Worm (Caenorhabditis elegans) whole organism, early embryonic: ENCODE results near the gene Y82E9BR.8.

ENCODE experiments used
- ama-1 ChIP-seq: fragments of 150-350 bp; optimal IDR thresholded peaks from 2 replicates; lab custom pipeline; 2014
- ceh-36 ChIP-seq: sonication (generic microtip); optimal IDR thresholded peaks from 2 replicates; lab custom pipeline; 2016; ENCODE audit warnings: missing genetic modification characterization, inconsistent platforms, missing compliant biosample characterization
- ets-7 ChIP-seq: sonication (generic microtip); optimal IDR thresholded peaks from 2 replicates; lab custom pipeline; 2016; ENCODE audit warnings: missing genotype, missing genetic modification characterization, missing compliant biosample characterization

DNA sequence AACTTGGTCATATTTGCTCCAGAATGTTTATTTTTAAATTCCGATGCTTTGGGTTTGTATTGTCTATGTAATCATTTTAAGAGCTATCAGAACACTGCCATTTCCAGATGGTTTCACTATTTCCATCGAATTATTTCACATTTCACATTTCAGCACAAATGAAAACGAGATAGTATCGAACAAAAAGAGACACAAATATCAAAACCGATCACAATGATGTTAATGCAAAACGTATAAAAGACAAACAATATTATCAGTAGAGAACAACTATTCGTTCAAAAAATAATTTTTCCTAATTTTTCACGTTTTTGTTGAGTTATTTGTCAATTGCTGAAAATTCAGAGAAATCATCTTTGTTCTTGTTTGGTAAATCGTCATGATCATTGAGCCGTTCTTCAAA lies 37.5 kb upstream of the Y82E9BR.8 start:
- no peak for TF ChIP-seq ama-1
- TF ChIP-seq ets-7 (tag; lab: Kevin White, UChicago): no peak
- TF ChIP-seq ceh-36 (tag; lab: Kevin White, UChicago): no peak
